Worm (Caenorhabditis elegans): ENCODE results near the gene C27A2.7.

- TF ChIP-seq tbx-37 (GFP tag; conservative IDR thresholded peaks at IDR 0.05) (no peak), ama-1 (optimal IDR thresholded peaks at IDR 0.05) (no peak)
Measured at ce11 chrII:5083341-5083740, 12.2 kb upstream of the C27A2.7 start, which contains the start of gene C04G6.4.
